In genomic region chr4:225824-226223, dm6 we compare ENCODE assay signal across 1 fruit fly cellular context.
TF ChIP-seq lines count a peak whose summit lies in the region.

No protein-coding gene starts in this region.

TF ChIP-seq in whole organism, embryonic, 481 proteins besides CTCF, POLR2A, EP300 and RAD21 (continued from another document and continues in another):
- TF ChIP-seq fd102C (GFP tag; optimal IDR thresholded peaks at IDR 0.05; lab: Kevin White, UChicago) (peak; percentile 78), CG8944 (GFP tag; optimal IDR thresholded peaks at IDR 0.05; lab: Kevin White, UChicago) (no peak), CG4617 (GFP tag; optimal IDR thresholded peaks at IDR 0.05; lab: Kevin White, UChicago; ENCODE audit: borderline replicate concordance) (no peak), Hr51 (GFP tag; optimal IDR thresholded peaks at IDR 0.05; lab: Kevin White, UChicago) (no peak), unc-4 (GFP tag; IDR thresholded peaks at IDR 0.05; lab: Robert Waterston, UW; ENCODE audit: partially characterized antibody) (no peak), CG12104 (GFP tag; optimal IDR thresholded peaks at IDR 0.05; lab: Kevin White, UChicago) (no peak), Dbx (GFP tag; IDR thresholded peaks at IDR 0.05; lab: Robert Waterston, UW) (no peak), CG43689 (GFP tag; IDR thresholded peaks at IDR 0.05; lab: Robert Waterston, UW) (no peak), luna (GFP tag; optimal IDR thresholded peaks at IDR 0.05; lab: Kevin White, UChicago) (no peak), Xbp1 (GFP tag; optimal IDR thresholded peaks at IDR 0.05; lab: Kevin White, UChicago) (no peak), D19B (GFP tag; optimal IDR thresholded peaks at IDR 0.05; lab: Kevin White, UChicago) (no peak), Scr (GFP tag; IDR thresholded peaks at IDR 0.05; lab: Robert Waterston, UW; ENCODE audit: partially characterized antibody) (no peak), BtbVII (GFP tag; optimal IDR thresholded peaks at IDR 0.05; lab: Kevin White, UChicago) (peak; percentile 23), CG15514 (GFP tag; optimal IDR thresholded peaks at IDR 0.05; lab: Kevin White, UChicago) (no peak), aop (GFP tag; IDR thresholded peaks at IDR 0.05; lab: Robert Waterston, UW) (no peak), NC2β (GFP tag; optimal IDR thresholded peaks at IDR 0.05; lab: Kevin White, UChicago) (no peak), CG10462 (GFP tag; optimal IDR thresholded peaks at IDR 0.05; lab: Kevin White, UChicago) (no peak), kah (GFP tag; optimal IDR thresholded peaks at IDR 0.05; lab: Kevin White, UChicago) (no peak), h (optimal IDR thresholded peaks at IDR 0.05; lab: Kevin White, UChicago) (no peak), gfzf (GFP tag; optimal IDR thresholded peaks at IDR 0.05; lab: Kevin White, UChicago) (no peak), lilli (GFP tag; optimal IDR thresholded peaks at IDR 0.05; lab: Kevin White, UChicago) (peak; percentile 5), dmrt11E (tag; optimal IDR thresholded peaks at IDR 0.05; lab: Kevin White, UChicago) (peak; percentile 52), CG9797 (GFP tag; optimal IDR thresholded peaks at IDR 0.05; lab: Kevin White, UChicago) (no peak), dysf (GFP tag; IDR thresholded peaks at IDR 0.05; lab: Robert Waterston, UW) (no peak), CG14441 (GFP tag; IDR thresholded peaks at IDR 0.05; lab: Robert Waterston, UW) (no peak), lola (GFP tag; optimal IDR thresholded peaks at IDR 0.05; lab: Kevin White, UChicago) (peak in 1 of 3 experiments; percentile 42), CG11398 (GFP tag; optimal IDR thresholded peaks at IDR 0.05; lab: Kevin White, UChicago) (no peak), CG11504 (tag; optimal IDR thresholded peaks at IDR 0.05; lab: Kevin White, UChicago) (no peak), Dek (tag; optimal IDR thresholded peaks at IDR 0.05; lab: Kevin White, UChicago) (no peak), scrt (GFP tag; optimal IDR thresholded peaks at IDR 0.05; lab: Kevin White, UChicago) (no peak), CG4820 (GFP tag; optimal IDR thresholded peaks at IDR 0.05; lab: Kevin White, UChicago) (no peak), CG18011 (GFP tag; optimal IDR thresholded peaks at IDR 0.05; lab: Kevin White, UChicago) (no peak), CG14965 (GFP tag; optimal IDR thresholded peaks at IDR 0.05; lab: Kevin White, UChicago; ENCODE audit: borderline replicate concordance) (no peak), CG3995 (GFP tag; optimal IDR thresholded peaks at IDR 0.05; lab: Kevin White, UChicago) (no peak), ro (GFP tag; IDR thresholded peaks at IDR 0.05; lab: Robert Waterston, UW) (no peak), Ets65A (GFP tag; lab: Kevin White, UChicago) (no peak), Bdp1 (GFP tag; optimal IDR thresholded peaks at IDR 0.05; lab: Kevin White, UChicago) (no peak), CG18599 (GFP tag; optimal IDR thresholded peaks at IDR 0.05; lab: Kevin White, UChicago) (no peak), NfI (GFP tag; optimal IDR thresholded peaks at IDR 0.05; lab: Kevin White, UChicago) (no peak), CG16779 (GFP tag; IDR thresholded peaks at IDR 0.05; lab: Robert Waterston, UW) (no peak), usp (GFP tag; optimal IDR thresholded peaks at IDR 0.05; lab: Kevin White, UChicago) (no peak), z (GFP tag; IDR thresholded peaks at IDR 0.05; lab: Robert Waterston, UW) (no peak), ash1 (GFP tag; optimal IDR thresholded peaks at IDR 0.05; lab: Kevin White, UChicago) (no peak), CG11560 (tag; IDR thresholded peaks at IDR 0.05; lab: Robert Waterston, UW) (no peak), HLH54F (GFP tag; optimal IDR thresholded peaks at IDR 0.05; lab: Kevin White, UChicago) (no peak), yki (optimal IDR thresholded peaks at IDR 0.05; lab: Kevin White, UChicago) (no peak), kni (GFP tag; optimal IDR thresholded peaks at IDR 0.05; lab: Kevin White, UChicago) (no peak), gt (GFP tag; IDR thresholded peaks at IDR 0.05; lab: Robert Waterston, UW) (no peak), Gug (GFP tag; IDR thresholded peaks at IDR 0.05; lab: Robert Waterston, UW) (no peak), wor (GFP tag; IDR thresholded peaks at IDR 0.05; lab: Robert Waterston, UW) (no peak), salm (tag; optimal IDR thresholded peaks at IDR 0.05; lab: Kevin White, UChicago) (no peak), MESR4 (GFP tag; optimal IDR thresholded peaks at IDR 0.05; lab: Kevin White, UChicago) (peak; percentile 11), sob (GFP tag; IDR thresholded peaks at IDR 0.05; lab: Robert Waterston, UW) (no peak), Deaf1 (tag; optimal IDR thresholded peaks at IDR 0.05; lab: Kevin White, UChicago) (no peak), Ptx1 (GFP tag; IDR thresholded peaks at IDR 0.05; lab: Robert Waterston, UW) (no peak), Fer1 (GFP tag; optimal IDR thresholded peaks at IDR 0.05; lab: Kevin White, UChicago) (peak; percentile 44), CG14667 (GFP tag; IDR thresholded peaks at IDR 0.05; lab: Robert Waterston, UW) (no peak), CG3281 (GFP tag; optimal IDR thresholded peaks at IDR 0.05; lab: Kevin White, UChicago) (no peak), Nf-YA (GFP tag; IDR thresholded peaks at IDR 0.05; lab: Robert Waterston, UW) (no peak), Oli (tag; optimal IDR thresholded peaks at IDR 0.05; lab: Kevin White, UChicago) (no peak), gsb (GFP tag; IDR thresholded peaks at IDR 0.05; lab: Robert Waterston, UW) (no peak), CG6654 (GFP tag; optimal IDR thresholded peaks at IDR 0.05; lab: Kevin White, UChicago) (no peak), Max (GFP tag; optimal IDR thresholded peaks at IDR 0.05; lab: Kevin White, UChicago) (peak; percentile 8), dpn (GFP tag; optimal IDR thresholded peaks at IDR 0.05; lab: Kevin White, UChicago) (no peak), Dip3 (GFP tag; optimal IDR thresholded peaks at IDR 0.05; lab: Kevin White, UChicago) (no peak), Chrac-16 (GFP tag; optimal IDR thresholded peaks at IDR 0.05; lab: Kevin White, UChicago) (no peak), crp (GFP tag; optimal IDR thresholded peaks at IDR 0.05; lab: Kevin White, UChicago) (no peak), CG7786 (GFP tag; optimal IDR thresholded peaks at IDR 0.05; lab: Kevin White, UChicago) (no peak), row (GFP tag; IDR thresholded peaks at IDR 0.05; lab: Robert Waterston, UW) (no peak), tll (GFP tag; optimal IDR thresholded peaks at IDR 0.05; lab: Kevin White, UChicago) (peak in 1 of 2 experiments; percentile 64), CG1529 (GFP tag; optimal IDR thresholded peaks at IDR 0.05; lab: Kevin White, UChicago) (peak; percentile 58), CG14860 (GFP tag; IDR thresholded peaks at IDR 0.05; lab: Robert Waterston, UW; ENCODE audit: partially characterized antibody) (no peak), jing (GFP tag; optimal IDR thresholded peaks at IDR 0.05; lab: Kevin White, UChicago) (no peak), PHDP (tag; optimal IDR thresholded peaks at IDR 0.05; lab: Kevin White, UChicago) (peak; percentile 34), CG6683 (GFP tag; optimal IDR thresholded peaks at IDR 0.05; lab: Kevin White, UChicago) (no peak), H15 (GFP tag; IDR thresholded peaks at IDR 0.05; lab: Robert Waterston, UW) (no peak), CG34422 (GFP tag; IDR thresholded peaks at IDR 0.05; lab: Robert Waterston, UW) (no peak), Adf1 (GFP tag; IDR thresholded peaks at IDR 0.05; lab: Robert Waterston, UW) (no peak), ERR (GFP tag; optimal IDR thresholded peaks at IDR 0.05; lab: Kevin White, UChicago) (no peak), Rfx (GFP tag; IDR thresholded peaks at IDR 0.05; lab: Robert Waterston, UW) (no peak), CG1602 (GFP tag; optimal IDR thresholded peaks at IDR 0.05; lab: Kevin White, UChicago) (no peak), hth (optimal IDR thresholded peaks at IDR 0.05; lab: Kevin White, UChicago) (no peak), CG31388 (GFP tag; optimal IDR thresholded peaks at IDR 0.05; lab: Kevin White, UChicago) (no peak), Neu2 (GFP tag; optimal IDR thresholded peaks at IDR 0.05; lab: Kevin White, UChicago; ENCODE audit: borderline replicate concordance) (no peak), CG18619 (GFP tag; optimal IDR thresholded peaks at IDR 0.05; lab: Kevin White, UChicago) (peak; percentile 24), CG10267 (tag; optimal IDR thresholded peaks at IDR 0.05; lab: Kevin White, UChicago) (no peak), CG12236 (GFP tag; optimal IDR thresholded peaks at IDR 0.05; lab: Kevin White, UChicago) (peak; percentile 57), zen (tag; optimal IDR thresholded peaks at IDR 0.05; lab: Kevin White, UChicago) (peak; percentile 61), crol (GFP tag; IDR thresholded peaks at IDR 0.05; lab: Robert Waterston, UW) (no peak), Hr39 (optimal IDR thresholded peaks at IDR 0.05; lab: Kevin White, UChicago) (no peak), nerfin-2 (GFP tag; IDR thresholded peaks at IDR 0.05; lab: Robert Waterston, UW; ENCODE audit: partially characterized antibody) (no peak), dimm (GFP tag; IDR thresholded peaks at IDR 0.05; lab: Robert Waterston, UW) (no peak), CG12299 (tag; optimal IDR thresholded peaks at IDR 0.05; lab: Kevin White, UChicago) (peak; percentile 37), lab (GFP tag; optimal IDR thresholded peaks at IDR 0.05; lab: Kevin White, UChicago) (no peak), Bgb (GFP tag; IDR thresholded peaks at IDR 0.05; lab: Robert Waterston, UW; ENCODE audit: partially characterized antibody) (no peak), repo (GFP tag; optimal IDR thresholded peaks at IDR 0.05; lab: Kevin White, UChicago) (no peak), Ets97D (GFP tag; optimal IDR thresholded peaks at IDR 0.05; lab: Kevin White, UChicago) (no peak), otp (GFP tag; IDR thresholded peaks at IDR 0.05; lab: Robert Waterston, UW) (no peak), da (GFP tag; optimal IDR thresholded peaks at IDR 0.05; lab: Kevin White, UChicago) (no peak), CG4360 (GFP tag; IDR thresholded peaks at IDR 0.05; lab: Robert Waterston, UW) (peak; percentile 30; the same call in 1 of the 2 replicates), ara (GFP tag; IDR thresholded peaks at IDR 0.05; lab: Robert Waterston, UW) (no peak), prd (optimal IDR thresholded peaks at IDR 0.05; lab: Kevin White, UChicago) (no peak), prd (GFP tag; IDR thresholded peaks at IDR 0.05; lab: Robert Waterston, UW) (no peak), CG2129 (GFP tag; IDR thresholded peaks at IDR 0.05; lab: Robert Waterston, UW; ENCODE audit: partially characterized antibody) (no peak), CG7963 (GFP tag; IDR thresholded peaks at IDR 0.05; lab: Robert Waterston, UW; ENCODE audit: partially characterized antibody) (no peak), CG4730 (GFP tag; IDR thresholded peaks at IDR 0.05; lab: Robert Waterston, UW) (no peak), CG12071 (GFP tag; optimal IDR thresholded peaks at IDR 0.05; lab: Kevin White, UChicago) (no peak), NK7.1 (GFP tag; optimal IDR thresholded peaks at IDR 0.05; lab: Kevin White, UChicago) (no peak), CG17829 (tag; optimal IDR thresholded peaks at IDR 0.05; lab: Kevin White, UChicago) (no peak), Aef1 (GFP tag; IDR thresholded peaks at IDR 0.05; lab: Robert Waterston, UW) (no peak), Stat92E (GFP tag; optimal IDR thresholded peaks at IDR 0.05; lab: Kevin White, UChicago) (no peak), HmgZ (tag; optimal IDR thresholded peaks at IDR 0.05; lab: Kevin White, UChicago) (no peak), HHEX (GFP tag; optimal IDR thresholded peaks at IDR 0.05; lab: Kevin White, UChicago) (no peak), B-H2 (GFP tag; optimal IDR thresholded peaks at IDR 0.05; lab: Kevin White, UChicago) (peak; percentile 5), lbe (GFP tag; optimal IDR thresholded peaks at IDR 0.05; lab: Kevin White, UChicago) (no peak), CG7987 (GFP tag; optimal IDR thresholded peaks at IDR 0.05; lab: Kevin White, UChicago) (no peak), CG1024 (GFP tag; IDR thresholded peaks at IDR 0.05; lab: Robert Waterston, UW) (no peak), CG2875 (GFP tag; optimal IDR thresholded peaks at IDR 0.05; lab: Kevin White, UChicago) (peak; percentile 48), fru (optimal IDR thresholded peaks at IDR 0.05; lab: Kevin White, UChicago) (no peak), corto (GFP tag; optimal IDR thresholded peaks at IDR 0.05; lab: Kevin White, UChicago) (no peak), pros (GFP tag; optimal IDR thresholded peaks at IDR 0.05; lab: Kevin White, UChicago) (no peak), Atf-2 (GFP tag; optimal IDR thresholded peaks at IDR 0.05; lab: Kevin White, UChicago) (peak; percentile 8), Sin3A (optimal IDR thresholded peaks at IDR 0.05; lab: Kevin White, UChicago) (no peak), Gsc (GFP tag; IDR thresholded peaks at IDR 0.05; lab: Robert Waterston, UW) (no peak), CG15696 (tag; optimal IDR thresholded peaks at IDR 0.05; lab: Kevin White, UChicago) (peak; percentile 84), gem (tag; optimal IDR thresholded peaks at IDR 0.05; lab: Kevin White, UChicago) (peak; percentile 31), gro (GFP tag; optimal IDR thresholded peaks at IDR 0.05; lab: Kevin White, UChicago) (no peak), CG4328 (GFP tag; optimal IDR thresholded peaks at IDR 0.05; lab: Kevin White, UChicago) (peak; percentile 53), al (GFP tag; IDR thresholded peaks at IDR 0.05; lab: Robert Waterston, UW) (no peak), gcm2 (GFP tag; optimal IDR thresholded peaks at IDR 0.05; lab: Kevin White, UChicago) (no peak), bsh (GFP tag; optimal IDR thresholded peaks at IDR 0.05; lab: Kevin White, UChicago) (no peak), tap (tag; optimal IDR thresholded peaks at IDR 0.05; lab: Kevin White, UChicago) (no peak), CG3838 (GFP tag; optimal IDR thresholded peaks at IDR 0.05; lab: Kevin White, UChicago) (peak; percentile 4), dan (GFP tag; IDR thresholded peaks at IDR 0.05; lab: Robert Waterston, UW) (no peak), CG15073 (GFP tag; optimal IDR thresholded peaks at IDR 0.05; lab: Kevin White, UChicago) (no peak), CG30403 (GFP tag; optimal IDR thresholded peaks at IDR 0.05; lab: Kevin White, UChicago) (no peak), CG12219 (GFP tag; optimal IDR thresholded peaks at IDR 0.05; lab: Kevin White, UChicago) (no peak), CG11093 (GFP tag; IDR thresholded peaks at IDR 0.05; lab: Robert Waterston, UW) (no peak), lmd (GFP tag; IDR thresholded peaks at IDR 0.05; lab: Robert Waterston, UW) (no peak), Atf6 (GFP tag; IDR thresholded peaks at IDR 0.05; lab: Robert Waterston, UW) (no peak), Antp (GFP tag; optimal IDR thresholded peaks at IDR 0.05; lab: Kevin White, UChicago) (no peak)
